Worm (Caenorhabditis elegans): ENCODE measurements around the gene daf-31.

Gene daf-31

ce11 chrIV:8254193-8254592, 35.9 kb upstream of the daf-31 start:
- TF ChIP-seq xbp-1 (tag; optimal IDR thresholded peaks at IDR 0.05) (no peak), hlh-17 (GFP tag; optimal IDR thresholded peaks at IDR 0.05; ENCODE audit: borderline replicate concordance) (no peak), ztf-11 (tag; optimal IDR thresholded peaks at IDR 0.05) (no peak), F16B12.6 (tag; optimal IDR thresholded peaks at IDR 0.05) (no peak), efl-3 (GFP tag; optimal IDR thresholded peaks at IDR 0.05) (no peak)

DNA sequence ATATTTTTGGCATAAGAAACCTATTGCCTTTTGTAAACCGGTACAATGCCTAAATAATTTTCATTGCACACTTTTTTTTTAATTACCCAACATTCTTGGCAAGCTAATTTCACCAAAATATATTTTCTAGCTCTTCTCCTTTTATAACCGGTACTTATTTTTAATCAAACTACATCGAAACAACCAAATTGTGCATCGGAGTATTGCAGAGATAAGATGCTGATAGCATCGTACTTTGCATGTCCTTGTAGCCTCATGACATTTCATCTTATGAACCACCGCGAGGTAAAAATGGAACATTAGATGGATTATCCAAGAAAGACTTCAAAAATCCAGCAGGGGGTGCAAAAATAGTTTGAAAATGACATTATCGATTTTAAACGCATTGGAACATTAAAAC, 34.9 kb upstream of the daf-31 start:
- peak; percentile 33 for TF ChIP-seq elt-2 (tag; optimal IDR thresholded peaks at IDR 0.05)
- no peak for TF ChIP-seq nhr-71 (tag; optimal IDR thresholded peaks at IDR 0.05)
- TF ChIP-seq ceh-63 (GFP tag; optimal IDR thresholded peaks at IDR 0.05): no peak

DNA sequence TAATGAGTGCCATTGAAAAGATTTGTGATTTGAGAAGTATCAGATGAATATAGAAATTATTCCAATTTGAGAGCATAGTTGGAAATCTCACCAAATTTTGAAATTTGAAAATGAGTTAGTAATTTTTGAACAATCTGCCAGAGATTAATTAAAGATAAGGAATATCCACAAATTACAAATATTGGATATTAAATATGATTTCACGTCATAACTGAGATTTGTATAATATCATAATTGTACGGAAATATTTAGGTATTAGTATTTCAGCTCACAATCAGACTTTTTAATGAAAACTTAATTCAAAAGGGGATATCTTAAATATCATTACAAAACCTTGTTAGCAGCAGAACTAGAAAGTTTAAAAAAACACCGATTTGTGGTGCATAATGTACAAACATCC, 30.2 kb upstream of the daf-31 start, which contains the start of gene K07H8.7:
Gene K07H8.7 (minus strand): TSS at position 101 of the 400 bp plus-strand sequence.
- TF ChIP-seq nhr-85 (tag) (no peak), fkh-8 (tag; optimal IDR thresholded peaks at IDR 0.05) (no peak), zag-1 (tag; optimal IDR thresholded peaks at IDR 0.05) (no peak), tlp-1 (tag; optimal IDR thresholded peaks at IDR 0.05) (no peak), pax-3 (tag; optimal IDR thresholded peaks at IDR 0.05) (no peak), ztf-11 (tag; optimal IDR thresholded peaks at IDR 0.05) (no peak), nhr-237 (tag; optimal IDR thresholded peaks at IDR 0.05) (no peak), lsy-2 (tag; optimal IDR thresholded peaks at IDR 0.05) (no peak), C34B4.2 (tag; optimal IDR thresholded peaks at IDR 0.05) (no peak), sup-37 (GFP tag; optimal IDR thresholded peaks at IDR 0.05) (no peak), irx-1 (tag; optimal IDR thresholded peaks at IDR 0.05) (no peak), efl-3 (GFP tag; optimal IDR thresholded peaks at IDR 0.05) (no peak), hlh-17 (GFP tag; optimal IDR thresholded peaks at IDR 0.05; ENCODE audit: borderline replicate concordance) (no peak), snu-23 (GFP tag; optimal IDR thresholded peaks at IDR 0.05) (no peak), swsn-7 (tag; optimal IDR thresholded peaks at IDR 0.05) (no peak), dsc-1 (tag; optimal IDR thresholded peaks at IDR 0.05) (no peak), ztf-4 (tag; optimal IDR thresholded peaks at IDR 0.05) (no peak), nhr-12 (tag; optimal IDR thresholded peaks at IDR 0.05) (no peak)

ce11 chrIV:8260848-8261638, 29.0 kb upstream of the daf-31 start, which contains the start of gene vit-6:
TSS of gene vit-6 (plus strand) at chrIV:8261157.
- TF ChIP-seq aly-2 (tag; optimal IDR thresholded peaks at IDR 0.05) (no peak), alr-1 (tag; optimal IDR thresholded peaks at IDR 0.05; ENCODE audit: borderline replicate concordance) (no peak), rnt-1 (tag; optimal IDR thresholded peaks at IDR 0.05) (no peak), mep-1 (tag; optimal IDR thresholded peaks at IDR 0.05) (no peak), nhr-90 (tag; optimal IDR thresholded peaks at IDR 0.05; ENCODE audit: poor library complexity) (no peak), nhr-76 (tag; optimal IDR thresholded peaks at IDR 0.05) (no peak), jun-1 (tag; optimal IDR thresholded peaks at IDR 0.05) (no peak)

DNA sequence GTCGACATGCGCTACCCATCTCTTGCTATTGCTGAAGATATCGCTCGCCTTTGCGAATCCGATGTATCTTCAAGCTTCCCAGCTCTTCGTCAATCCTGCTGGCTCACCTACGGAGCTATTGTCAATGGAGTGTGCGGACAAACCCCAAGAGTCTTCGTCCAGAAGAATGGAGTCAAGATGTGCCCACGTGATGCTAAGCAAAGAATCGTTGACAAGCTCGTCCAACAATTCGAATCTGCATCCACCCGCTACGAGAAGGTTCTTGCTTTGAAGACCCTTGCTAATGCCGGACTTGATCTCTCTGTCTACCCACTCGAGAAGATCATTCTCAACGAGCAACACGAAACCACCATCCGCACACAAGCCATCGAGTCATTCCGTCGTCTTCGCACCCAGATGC, 27.4 kb upstream of the daf-31 start:
- TF ChIP-seq skn-1 (tag; optimal IDR thresholded peaks at IDR 0.05): no peak
- no peak for TF ChIP-seq efl-1 (optimal IDR thresholded peaks at IDR 0.05)
- no peak for TF ChIP-seq efl-1 (GFP tag; optimal IDR thresholded peaks at IDR 0.05 in 1 of 2)
- no peak for TF ChIP-seq xbp-1 (tag; optimal IDR thresholded peaks at IDR 0.05)
- TF ChIP-seq dpl-1 (GFP tag; optimal IDR thresholded peaks at IDR 0.05): no peak
- TF ChIP-seq egl-27 (tag; optimal IDR thresholded peaks at IDR 0.05): no peak
- no peak for TF ChIP-seq unc-86 (tag; optimal IDR thresholded peaks at IDR 0.05)
- no peak for TF ChIP-seq zag-1 (tag; optimal IDR thresholded peaks at IDR 0.05)
- no peak for TF ChIP-seq C34B4.2 (tag; optimal IDR thresholded peaks at IDR 0.05)
- TF ChIP-seq lin-14 (GFP tag; optimal IDR thresholded peaks at IDR 0.05): no peak
- no peak for TF ChIP-seq mef-2 (tag; optimal IDR thresholded peaks at IDR 0.05)
- no peak for TF ChIP-seq rnt-1 (tag; optimal IDR thresholded peaks at IDR 0.05)
- TF ChIP-seq elt-3 (tag; optimal IDR thresholded peaks at IDR 0.05): no peak
- TF ChIP-seq lin-35 (GFP tag; optimal IDR thresholded peaks at IDR 0.05): no peak
- no peak for TF ChIP-seq C04F5.9 (tag; optimal IDR thresholded peaks at IDR 0.05)
- TF ChIP-seq hpl-2 (GFP tag; optimal IDR thresholded peaks at IDR 0.05): no peak
- TF ChIP-seq nhr-28 (tag; optimal IDR thresholded peaks at IDR 0.05): no peak
- TF ChIP-seq swsn-7 (tag; optimal IDR thresholded peaks at IDR 0.05): no peak
- no peak for TF ChIP-seq pag-3 (tag; optimal IDR thresholded peaks at IDR 0.05; ENCODE audit: borderline replicate concordance, insufficient read depth)

Measured in whole organism, L1 larva.